Fruit fly (Drosophila melanogaster) whole organism, embryonic: ENCODE data around the gene CG32176.

Source experiments
- Atf-2 ChIP-seq: fragments of 200-800 bp; sonication (Bioruptor generic); optimal IDR thresholded peaks from 2 replicates; lab custom pipeline; 2016; ENCODE audit warnings: missing biosample characterization, missing genetic modification characterization
- CG10209 ChIP-seq: fragments of 200-800 bp; sonication (Bioruptor generic); optimal IDR thresholded peaks from 3 replicates; lab custom pipeline; 2017; ENCODE audit warnings: missing biosample characterization, mild to moderate bottlenecking, missing genetic modification characterization, missing genetic modification reagents
- CG10462 ChIP-seq: fragments of 200-800 bp; sonication (Bioruptor generic); optimal IDR thresholded peaks from 2 replicates; lab custom pipeline; 2016; ENCODE audit warnings: missing biosample characterization, missing genetic modification characterization
- CG11398 ChIP-seq: fragments of 200-800 bp; sonication (Bioruptor generic); optimal IDR thresholded peaks from 2 replicates; lab custom pipeline; 2016; ENCODE audit warnings: missing biosample characterization, missing genetic modification characterization
- CG11504 ChIP-seq: fragments of 200-800 bp; sonication (Bioruptor generic); optimal IDR thresholded peaks from 3 replicates; lab custom pipeline; 2019; ENCODE audit warnings: missing biosample characterization, mild to moderate bottlenecking, missing genetic modification characterization, moderate library complexity
- CG1233 ChIP-seq: fragments of 200-800 bp; sonication (Bioruptor generic); optimal IDR thresholded peaks from 4 replicates; lab custom pipeline; 2018; ENCODE audit warnings: missing biosample characterization, mild to moderate bottlenecking, missing genetic modification characterization
- CG1603 ChIP-seq: fragments of 200-800 bp; sonication (Bioruptor generic); optimal IDR thresholded peaks from 2 replicates; lab custom pipeline; 2019; ENCODE audit warnings: missing biosample characterization, mild to moderate bottlenecking, missing genetic modification characterization, moderate library complexity
- CG16863 ChIP-seq: fragments of 200-800 bp; sonication (Bioruptor generic); optimal IDR thresholded peaks from 3 replicates; lab custom pipeline; 2016; ENCODE audit warnings: missing biosample characterization, missing genetic modification characterization
- CG1792 ChIP-seq: fragments of 200-800 bp; sonication (Bioruptor generic); optimal IDR thresholded peaks from 2 replicates; lab custom pipeline; 2016; ENCODE audit warnings: missing biosample characterization, missing genetic modification characterization
- CG18476 ChIP-seq: fragments of 200-800 bp; sonication (Bioruptor generic); optimal IDR thresholded peaks from 2 replicates; lab custom pipeline; 2016; ENCODE audit warnings: missing biosample characterization, mild to moderate bottlenecking, missing genetic modification characterization
- CG2116 ChIP-seq: fragments of 200-800 bp; sonication (Bioruptor generic); optimal IDR thresholded peaks from 3 replicates; lab custom pipeline; 2018; ENCODE audit warnings: missing biosample characterization, mild to moderate bottlenecking, missing genetic modification characterization
- CG2120 ChIP-seq: fragments of 200-800 bp; sonication (Bioruptor generic); optimal IDR thresholded peaks from 3 replicates; lab custom pipeline; 2016; ENCODE audit warnings: missing biosample characterization, missing genetic modification characterization
- CG3065 ChIP-seq: fragments of 200-800 bp; sonication (Bioruptor generic); optimal IDR thresholded peaks from 2 replicates; lab custom pipeline; 2016; ENCODE audit warnings: missing biosample characterization, missing genetic modification characterization
- CG32772 ChIP-seq: fragments of 200-800 bp; sonication (Bioruptor generic); IDR thresholded peaks from 2 replicates; pipeline ENCODE4 v1.3.6; 2022; ENCODE audit warnings: missing biosample characterization, missing genetic modification characterization
- CG6254 ChIP-seq: fragments of 200-800 bp; sonication (Bioruptor generic); optimal IDR thresholded peaks from 3 replicates; lab custom pipeline; 2017; ENCODE audit warnings: mild to moderate bottlenecking, missing biosample characterization, missing genetic modification reagents, missing genetic modification characterization
- CG6689 ChIP-seq: fragments of 200-800 bp; sonication (Bioruptor generic); IDR thresholded peaks from 2 replicates; pipeline ENCODE4 v1.3.6; 2022; ENCODE audit warnings: missing biosample characterization, missing genetic modification characterization
- CG7271 ChIP-seq: fragments of 200-800 bp; sonication (Bioruptor generic); optimal IDR thresholded peaks from 2 replicates; lab custom pipeline; 2018; ENCODE audit warnings: missing biosample characterization, mild to moderate bottlenecking, missing genetic modification characterization, moderate library complexity
- CG7372 ChIP-seq: fragments of 200-800 bp; sonication (Bioruptor generic); IDR thresholded peaks from 2 replicates; pipeline ENCODE4 v1.3.6; 2022; ENCODE audit warnings: missing biosample characterization, missing genetic modification characterization
- CG8388 ChIP-seq: fragments of 200-800 bp; sonication (Bioruptor generic); optimal IDR thresholded peaks from 2 replicates; lab custom pipeline; 2019; ENCODE audit warnings: missing biosample characterization, mild to moderate bottlenecking, missing genetic modification characterization, moderate library complexity
- CHES-1-like ChIP-seq: fragments of 200-800 bp; sonication (Bioruptor generic); optimal IDR thresholded peaks from 2 replicates; lab custom pipeline; 2016; ENCODE audit warnings: missing biosample characterization, missing genetic modification characterization
- D ChIP-seq, 2 experiments: fragments of 200-800 bp in 1 of 2; fragments of >200 bp in 1 of 2; sonication (Bioruptor generic) in 1 of 2; optimal IDR thresholded peaks; 2 replicates in 1 of 2; 3 replicates in 1 of 2; lab custom pipeline; 2017; ENCODE audit warnings: mild to moderate bottlenecking in 1 of 2, missing biosample characterization in 1 of 2, missing genetic modification characterization in 1 of 2, missing genetic modification reagents in 1 of 2
- D19A ChIP-seq: fragments of 200-800 bp; optimal IDR thresholded peaks from 3 replicates; lab custom pipeline; 2019; ENCODE audit warnings: missing biosample characterization, mild to moderate bottlenecking, missing genetic modification characterization, moderate library complexity
- Dbx ChIP-seq: fragments of 200-800 bp; sonication (Bioruptor generic); IDR thresholded peaks from 3 replicates; pipeline ENCODE4 v1.3.6; 2022; ENCODE audit warnings: missing biosample characterization, missing genetic modification characterization
- HLH3B ChIP-seq: fragments of 200-800 bp; sonication (Bioruptor generic); IDR thresholded peaks from 2 replicates; pipeline ENCODE4 v1.3.6; 2022; ENCODE audit warnings: missing biosample characterization, missing genetic modification characterization
- Hand ChIP-seq: fragments of 200-800 bp; sonication (Bioruptor generic); optimal IDR thresholded peaks from 2 replicates; lab custom pipeline; 2017; ENCODE audit warnings: mild to moderate bottlenecking, missing biosample characterization, missing genetic modification reagents, missing genetic modification characterization
- Hmx ChIP-seq: fragments of 200-800 bp; sonication (Bioruptor generic); optimal IDR thresholded peaks from 2 replicates; lab custom pipeline; 2016; ENCODE audit warnings: missing biosample characterization, missing genetic modification characterization
- Hr3 ChIP-seq: fragments of 200-800 bp; sonication (Bioruptor generic); optimal IDR thresholded peaks from 3 replicates; lab custom pipeline; 2016; ENCODE audit warnings: missing biosample characterization, missing genetic modification characterization
- NC2β ChIP-seq: fragments of 200-800 bp; sonication (Bioruptor generic); optimal IDR thresholded peaks from 2 replicates; lab custom pipeline; 2016; ENCODE audit warnings: missing biosample characterization, missing genetic modification characterization
- PHDP ChIP-seq: fragments of 200-800 bp; sonication (Bioruptor generic); optimal IDR thresholded peaks from 3 replicates; lab custom pipeline; 2018; ENCODE audit warnings: missing biosample characterization, mild to moderate bottlenecking, missing genetic modification characterization, moderate library complexity
- Six4 ChIP-seq: fragments of 200-800 bp; sonication (Bioruptor generic); optimal IDR thresholded peaks from 2 replicates; lab custom pipeline; 2016; ENCODE audit warnings: missing biosample characterization, missing genetic modification characterization
- Trl ChIP-seq, 3 experiments: fragments of >200 bp in 2 of 3; fragments of 200-800 bp in 1 of 3; sonication (Bioruptor generic) in 1 of 3; optimal IDR thresholded peaks; 2 replicates in 1 of 3; 3 replicates in 2 of 3; lab custom pipeline; 2016 to 2017; ENCODE audit warnings: missing biosample characterization in 1 of 3, missing genetic modification characterization in 1 of 3
- ac ChIP-seq: fragments of 200-800 bp; sonication (Bioruptor generic); optimal IDR thresholded peaks from 3 replicates; lab custom pipeline; 2017; ENCODE audit warnings: missing biosample characterization, mild to moderate bottlenecking, missing genetic modification characterization
- aop ChIP-seq: fragments of 200-800 bp; sonication (Bioruptor generic); IDR thresholded peaks from 2 replicates; pipeline ENCODE4 v1.3.6; 2022; ENCODE audit warnings: missing biosample characterization, missing genetic modification characterization
- bbx ChIP-seq: fragments of 200-800 bp; sonication (Bioruptor generic); IDR thresholded peaks from 2 replicates; pipeline ENCODE4 v1.3.6; 2022; ENCODE audit warnings: missing biosample characterization, missing genetic modification characterization; ENCODE audit not compliant: partially characterized antibody
- cad ChIP-seq: fragments of >200 bp; optimal IDR thresholded peaks from 2 replicates; lab custom pipeline; 2017; ENCODE audit warnings: missing biosample characterization, missing genetic modification characterization
- cg ChIP-seq: fragments of 200-800 bp; sonication (Bioruptor generic); optimal IDR thresholded peaks from 3 replicates; lab custom pipeline; 2019; ENCODE audit warnings: missing biosample characterization, mild to moderate bottlenecking, missing genetic modification characterization, moderate library complexity
- chif ChIP-seq, 2 experiments: fragments of 200-800 bp; sonication (Bioruptor generic); optimal IDR thresholded peaks; 3 replicates each; lab custom pipeline; 2016; ENCODE audit warnings: missing biosample characterization in 2 of 2, missing genetic modification characterization in 2 of 2
- crc ChIP-seq: fragments of 200-800 bp; sonication (Bioruptor generic); optimal IDR thresholded peaks from 2 replicates; lab custom pipeline; 2016; ENCODE audit warnings: missing biosample characterization, missing genetic modification characterization
- dmrt99B ChIP-seq: fragments of 200-800 bp; sonication (Bioruptor generic); optimal IDR thresholded peaks from 2 replicates; lab custom pipeline; 2018; ENCODE audit warnings: missing biosample characterization, mild to moderate bottlenecking, missing genetic modification characterization, moderate library complexity
- hb ChIP-seq: fragments of 200-800 bp; sonication (Bioruptor generic); IDR thresholded peaks from 3 replicates; pipeline ENCODE4 v1.3.6; 2022; ENCODE audit warnings: missing biosample characterization, missing genetic modification characterization; ENCODE audit not compliant: partially characterized antibody
- insv ChIP-seq, 2 experiments: fragments of 200-800 bp; sonication (Bioruptor generic); optimal IDR thresholded peaks; 3 replicates each; lab custom pipeline; 2016 to 2018; ENCODE audit warnings: missing biosample characterization in 2 of 2, missing genetic modification characterization in 2 of 2
- mam ChIP-seq: fragments of 200-800 bp; sonication (Bioruptor generic); optimal IDR thresholded peaks from 3 replicates; lab custom pipeline; 2016; ENCODE audit warnings: missing biosample characterization, missing genetic modification characterization
- nerfin-2 ChIP-seq: fragments of 200-800 bp; sonication (Bioruptor generic); IDR thresholded peaks from 2 replicates; pipeline ENCODE4 v1.3.6; 2022; ENCODE audit warnings: missing biosample characterization, missing genetic modification characterization; ENCODE audit not compliant: partially characterized antibody
- pnt ChIP-seq: fragments of 200-800 bp; sonication (Bioruptor generic); optimal IDR thresholded peaks from 3 replicates; lab custom pipeline; 2016; ENCODE audit warnings: missing biosample characterization, missing genetic modification characterization
- pros ChIP-seq: fragments of 200-800 bp; sonication (Bioruptor generic); optimal IDR thresholded peaks from 3 replicates; lab custom pipeline; 2019; ENCODE audit warnings: missing biosample characterization, mild to moderate bottlenecking, missing genetic modification characterization, moderate library complexity
- row ChIP-seq: fragments of 200-800 bp; sonication (Bioruptor generic); IDR thresholded peaks from 3 replicates; pipeline ENCODE4 v1.3.6; 2022; ENCODE audit warnings: missing biosample characterization, missing genetic modification characterization
- shn ChIP-seq: fragments of 200-800 bp; sonication (Bioruptor generic); optimal IDR thresholded peaks from 3 replicates; lab custom pipeline; 2016; ENCODE audit warnings: missing biosample characterization, missing genetic modification characterization
- sob ChIP-seq: fragments of 200-800 bp; sonication (Bioruptor generic); IDR thresholded peaks from 2 replicates; pipeline ENCODE4 v1.3.6; 2022; ENCODE audit warnings: missing biosample characterization, missing genetic modification characterization

The CG32176 gene

DNA sequence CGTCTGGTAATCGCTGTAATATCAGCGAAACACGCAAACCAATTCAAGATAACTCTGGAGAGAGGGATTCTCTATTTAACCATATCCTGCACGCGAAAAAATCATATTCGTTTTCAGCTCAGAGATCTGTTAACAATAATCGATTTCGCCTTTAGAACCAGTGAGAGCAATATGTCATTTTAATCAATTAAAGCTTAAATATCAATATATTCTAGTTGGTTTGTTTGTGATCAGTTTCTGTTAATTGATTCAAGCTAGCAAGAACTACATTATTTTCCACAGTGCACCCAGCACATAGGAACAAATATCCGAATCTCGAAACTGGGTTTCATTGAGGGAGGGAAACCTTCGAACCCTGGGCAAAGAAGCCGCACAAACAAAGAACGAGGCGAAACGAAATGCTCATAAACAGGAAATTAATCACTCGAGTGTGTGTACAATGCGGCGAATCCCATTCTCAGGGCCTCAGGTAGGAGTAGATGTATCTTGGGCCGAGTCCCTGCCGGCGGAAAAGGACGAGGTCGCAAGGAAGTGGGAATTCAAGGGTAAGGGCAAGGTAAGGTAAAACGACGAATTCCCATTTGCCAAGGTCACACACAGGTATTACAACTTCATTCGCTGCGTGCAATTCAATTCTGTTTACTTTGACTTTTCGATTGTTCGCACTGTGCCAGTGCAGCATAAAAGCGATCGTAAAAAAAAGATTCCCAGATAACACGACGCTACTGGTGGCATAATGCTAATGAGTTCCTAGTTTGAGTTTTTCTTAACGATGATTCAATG is 17.5 kb upstream of the CG32176 start (continued):
- peak; percentile 80 for TF ChIP-seq pros (GFP tag; lab: Kevin White, UChicago)
- peak; percentile 76 for TF ChIP-seq ac (GFP tag; lab: Kevin White, UChicago)
- peak; percentile 3 for TF ChIP-seq shn (GFP tag; lab: Kevin White, UChicago)
- peak; percentile 43 for TF ChIP-seq CG8388
- peak; percentile 2 for TF ChIP-seq CG16863 (GFP tag; lab: Kevin White, UChicago)
- TF ChIP-seq CG7271 = peak; percentile 79
- no peak for TF ChIP-seq bbx (GFP tag; lab: Robert Waterston, UW)
- TF ChIP-seq CG1792 (GFP tag; lab: Kevin White, UChicago) = no peak
- TF ChIP-seq D19A (tag; lab: Kevin White, UChicago) = peak; percentile 43
- TF ChIP-seq aop (GFP tag; lab: Robert Waterston, UW) = no peak
- TF ChIP-seq nerfin-2 (GFP tag; lab: Robert Waterston, UW) = no peak
- peak; percentile 39 for TF ChIP-seq crc (GFP tag; lab: Kevin White, UChicago)
- TF ChIP-seq D (optimal IDR thresholded peaks at IDR 0.05; lab: Kevin White, UChicago) = peak; percentile 57
- peak; percentile 5 for TF ChIP-seq D (GFP tag; optimal IDR thresholded peaks at IDR 0.05; lab: Kevin White, UChicago)
- TF ChIP-seq HLH3B (GFP tag; lab: Robert Waterston, UW) = no peak
- TF ChIP-seq CG1233 (GFP tag; lab: Kevin White, UChicago) = no peak
- TF ChIP-seq PHDP (tag; lab: Kevin White, UChicago) = no peak
- peak; percentile 78 for TF ChIP-seq CG1603 (tag; lab: Kevin White, UChicago)
- TF ChIP-seq CG10462 (GFP tag; lab: Kevin White, UChicago) = peak; percentile 44
- no peak for TF ChIP-seq CG7372 (GFP tag; lab: Robert Waterston, UW)
- peak; percentile 46 for TF ChIP-seq pnt (GFP tag; lab: Kevin White, UChicago)
- TF ChIP-seq CG3065 = peak; percentile 30
- TF ChIP-seq Hr3 (GFP tag; lab: Kevin White, UChicago) = peak; percentile 36
- TF ChIP-seq CG2116 (GFP tag; lab: Kevin White, UChicago) = peak; percentile 23
- peak; percentile 26 for TF ChIP-seq CG18476 (GFP tag; lab: Kevin White, UChicago)
- TF ChIP-seq row (GFP tag; lab: Robert Waterston, UW) = peak; percentile 57; the same call in 1 of the 3 replicates
- TF ChIP-seq CG32772 (GFP tag; lab: Robert Waterston, UW) = no peak
- TF ChIP-seq cg (GFP tag; lab: Kevin White, UChicago) = no peak
- 0 out of 3 replicates have a peak, but pooled peaks have one; percentile 10 for TF ChIP-seq Dbx
- TF ChIP-seq chif (GFP tag; optimal IDR thresholded peaks at IDR 0.05; lab: Kevin White, UChicago) = peak; percentile 32 to 70
- TF ChIP-seq dmrt99B (tag; lab: Kevin White, UChicago) = no peak
- no peak for TF ChIP-seq Six4
- TF ChIP-seq cad = peak; percentile 77
- no peak for TF ChIP-seq Trl (optimal IDR thresholded peaks at IDR 0.05; lab: Kevin White, UChicago)
- peak; percentile 26 for TF ChIP-seq Trl (GFP tag; optimal IDR thresholded peaks at IDR 0.05; lab: Kevin White, UChicago)
- peak; percentile 40 for TF ChIP-seq CG2120 (GFP tag; lab: Kevin White, UChicago)
- TF ChIP-seq CHES-1-like (GFP tag; lab: Kevin White, UChicago) = peak; percentile 23
- peak; percentile 13 for TF ChIP-seq mam (GFP tag; lab: Kevin White, UChicago)
- TF ChIP-seq sob (GFP tag; lab: Robert Waterston, UW) = no peak
- peak; percentile 24 for TF ChIP-seq CG11398 (GFP tag; lab: Kevin White, UChicago)
- no peak for TF ChIP-seq hb
- TF ChIP-seq CG11504 = peak; percentile 5
- peak; percentile 76 for TF ChIP-seq NC2β
- TF ChIP-seq CG6689 (GFP tag; lab: Robert Waterston, UW) = peak; percentile 49
- no peak for TF ChIP-seq Hmx (GFP tag; lab: Kevin White, UChicago)
- TF ChIP-seq CG6254 (GFP tag; lab: Kevin White, UChicago) = peak; percentile 35
- peak; percentile 8 for TF ChIP-seq Atf-2 (GFP tag; lab: Kevin White, UChicago)
- TF ChIP-seq CG10209 (GFP tag; lab: Kevin White, UChicago) = peak; percentile 55
- peak in 1 of 2 experiments; percentile 1 for TF ChIP-seq insv (GFP tag; optimal IDR thresholded peaks at IDR 0.05; lab: Kevin White, UChicago)
- TF ChIP-seq Hand (GFP tag; lab: Kevin White, UChicago) = no peak
